Fruit fly (Drosophila melanogaster) whole organism, embryonic: ENCODE data around the gene Ppcs.
A peak's percentile ranks its signal among the peaks of the same experiment; 100 is the strongest.

Experiments
- BtbVII ChIP-seq: fragments of 200-800 bp; sonication (Bioruptor generic); optimal IDR thresholded peaks from 3 replicates; lab custom pipeline; 2017; ENCODE audit warnings: missing biosample characterization, mild to moderate bottlenecking, missing genetic modification characterization
- CG10462 ChIP-seq: fragments of 200-800 bp; sonication (Bioruptor generic); optimal IDR thresholded peaks from 2 replicates; lab custom pipeline; 2016; ENCODE audit warnings: missing biosample characterization, missing genetic modification characterization
- CG10543 ChIP-seq: fragments of 200-800 bp; sonication (Bioruptor generic); optimal IDR thresholded peaks from 3 replicates; lab custom pipeline; 2017; ENCODE audit warnings: missing biosample characterization, mild to moderate bottlenecking, missing genetic modification characterization, moderate library complexity
- CG12744 ChIP-seq: fragments of 200-800 bp; sonication (Bioruptor generic); optimal IDR thresholded peaks from 2 replicates; lab custom pipeline; 2016; ENCODE audit warnings: missing biosample characterization, missing genetic modification characterization
- CG12769 ChIP-seq: fragments of 200-800 bp; sonication (Bioruptor generic); optimal IDR thresholded peaks from 2 replicates; lab custom pipeline; 2019; ENCODE audit warnings: missing biosample characterization, mild to moderate bottlenecking, missing genetic modification characterization, moderate library complexity
- CG13894 ChIP-seq: fragments of 200-800 bp; sonication (Bioruptor generic); optimal IDR thresholded peaks from 3 replicates; lab custom pipeline; 2018; ENCODE audit warnings: missing biosample characterization, mild to moderate bottlenecking, missing genetic modification characterization, moderate library complexity
- CG16813 ChIP-seq: fragments of 200-800 bp; sonication (Bioruptor generic); IDR thresholded peaks from 3 replicates; pipeline ENCODE4 v1.3.6; 2022; ENCODE audit warnings: missing biosample characterization, missing genetic modification characterization; ENCODE audit not compliant: partially characterized antibody
- CG17612 ChIP-seq: fragments of 200-800 bp; sonication (Bioruptor generic); IDR thresholded peaks from 2 replicates; pipeline ENCODE4 v1.3.6; 2022; ENCODE audit warnings: missing biosample characterization, missing genetic modification characterization
- CG2712 ChIP-seq: fragments of 200-800 bp; optimal IDR thresholded peaks from 3 replicates; lab custom pipeline; 2019; ENCODE audit warnings: missing biosample characterization, mild to moderate bottlenecking, missing genetic modification characterization, moderate library complexity
- CG2889 ChIP-seq: fragments of 200-800 bp; sonication (Bioruptor generic); IDR thresholded peaks from 3 replicates; pipeline ENCODE4 v1.3.6; 2022; ENCODE audit warnings: missing biosample characterization, missing genetic modification characterization
- CG4404 ChIP-seq: fragments of 200-800 bp; sonication (Bioruptor generic); IDR thresholded peaks from 2 replicates; pipeline ENCODE4 v1.3.6; 2022; ENCODE audit warnings: missing biosample characterization, missing genetic modification characterization
- D ChIP-seq, 2 experiments: fragments of 200-800 bp in 1 of 2; fragments of >200 bp in 1 of 2; sonication (Bioruptor generic) in 1 of 2; optimal IDR thresholded peaks; 2 replicates in 1 of 2; 3 replicates in 1 of 2; lab custom pipeline; 2017; ENCODE audit warnings: mild to moderate bottlenecking in 1 of 2, missing biosample characterization in 1 of 2, missing genetic modification characterization in 1 of 2, missing genetic modification reagents in 1 of 2
- Dad ChIP-seq: fragments of 200-800 bp; sonication (Bioruptor generic); optimal IDR thresholded peaks from 3 replicates; lab custom pipeline; 2016; ENCODE audit warnings: missing biosample characterization, missing genetic modification characterization
- Doc3 ChIP-seq: fragments of 200-800 bp; sonication (Bioruptor generic); IDR thresholded peaks from 3 replicates; pipeline ENCODE4 v1.3.6; 2022; ENCODE audit warnings: missing biosample characterization, missing genetic modification characterization; ENCODE audit not compliant: partially characterized antibody
- HmgZ ChIP-seq: fragments of 200-800 bp; sonication (Bioruptor generic); optimal IDR thresholded peaks from 2 replicates; lab custom pipeline; 2018; ENCODE audit warnings: missing biosample characterization, mild to moderate bottlenecking, missing genetic modification characterization
- Jarid2 ChIP-seq: fragments of 200-800 bp; sonication (Bioruptor generic); optimal IDR thresholded peaks from 3 replicates; lab custom pipeline; 2017; ENCODE audit warnings: mild to moderate bottlenecking, missing biosample characterization, missing genetic modification reagents, missing genetic modification characterization
- Mad ChIP-seq: fragments of 200-800 bp; sonication (Bioruptor generic); optimal IDR thresholded peaks from 2 replicates; lab custom pipeline; 2016; ENCODE audit warnings: missing biosample characterization, missing genetic modification characterization
- Myb ChIP-seq: fragments of 200-800 bp; sonication (Bioruptor generic); optimal IDR thresholded peaks from 2 replicates; lab custom pipeline; 2016; ENCODE audit warnings: missing biosample characterization, missing genetic modification characterization
- Opbp ChIP-seq: fragments of 200-800 bp; sonication (Bioruptor generic); IDR thresholded peaks from 3 replicates; pipeline ENCODE4 v1.3.6; 2022; ENCODE audit warnings: missing biosample characterization, missing genetic modification characterization; ENCODE audit not compliant: partially characterized antibody
- Optix ChIP-seq: fragments of 200-800 bp; sonication (Bioruptor generic); IDR thresholded peaks from 3 replicates; pipeline ENCODE4 v1.3.6; 2022; ENCODE audit warnings: missing biosample characterization, missing genetic modification characterization
- Rfx ChIP-seq: fragments of 200-800 bp; sonication (Bioruptor generic); IDR thresholded peaks from 2 replicates; pipeline ENCODE4 v1.3.6; 2022; ENCODE audit warnings: missing biosample characterization, missing genetic modification characterization
- Six4 ChIP-seq: fragments of 200-800 bp; sonication (Bioruptor generic); optimal IDR thresholded peaks from 2 replicates; lab custom pipeline; 2016; ENCODE audit warnings: missing biosample characterization, missing genetic modification characterization
- Xrp1 ChIP-seq: fragments of 200-800 bp; sonication (Bioruptor generic); IDR thresholded peaks from 2 replicates; pipeline ENCODE4 v1.3.6; 2022; ENCODE audit warnings: missing biosample characterization, missing genetic modification characterization
- amos ChIP-seq: fragments of 200-800 bp; sonication (Bioruptor generic); IDR thresholded peaks from 2 replicates; pipeline ENCODE4 v1.3.6; 2022; ENCODE audit warnings: missing biosample characterization, missing genetic modification characterization; ENCODE audit not compliant: partially characterized antibody
- ash1 ChIP-seq: fragments of 200-800 bp; sonication (Bioruptor generic); optimal IDR thresholded peaks from 2 replicates; lab custom pipeline; 2018; ENCODE audit warnings: missing biosample characterization, mild to moderate bottlenecking, missing genetic modification characterization
- az2 ChIP-seq: fragments of 200-800 bp; sonication (Bioruptor generic); optimal IDR thresholded peaks from 3 replicates; lab custom pipeline; 2016; ENCODE audit warnings: missing biosample characterization, missing genetic modification characterization
- chm ChIP-seq: fragments of 200-800 bp; sonication (Bioruptor generic); IDR thresholded peaks from 2 replicates; pipeline ENCODE4 v1.3.6; 2022; ENCODE audit warnings: missing biosample characterization, missing genetic modification characterization
- crc ChIP-seq: fragments of 200-800 bp; sonication (Bioruptor generic); optimal IDR thresholded peaks from 2 replicates; lab custom pipeline; 2016; ENCODE audit warnings: missing biosample characterization, missing genetic modification characterization
- dpn ChIP-seq, 2 experiments: fragments of 200-800 bp; sonication (Bioruptor generic); optimal IDR thresholded peaks; 3 replicates each; lab custom pipeline; 2016; ENCODE audit warnings: missing biosample characterization in 2 of 2, missing genetic modification characterization in 2 of 2
- ems ChIP-seq: fragments of 200-800 bp; sonication (Bioruptor generic); optimal IDR thresholded peaks from 3 replicates; lab custom pipeline; 2016; ENCODE audit warnings: missing biosample characterization, missing genetic modification characterization
- eyg ChIP-seq: fragments of 200-800 bp; sonication (Bioruptor generic); optimal IDR thresholded peaks from 3 replicates; lab custom pipeline; 2016; ENCODE audit warnings: missing biosample characterization, missing genetic modification characterization
- fru ChIP-seq: fragments of >200 bp; optimal IDR thresholded peaks from 2 replicates; lab custom pipeline; 2017
- hbn ChIP-seq: fragments of 200-800 bp; sonication (Bioruptor generic); IDR thresholded peaks from 2 replicates; pipeline ENCODE4 v1.3.6; 2022; ENCODE audit warnings: missing biosample characterization, missing genetic modification characterization; ENCODE audit not compliant: partially characterized antibody
- knrl ChIP-seq: fragments of 200-800 bp; sonication (Bioruptor generic); IDR thresholded peaks from 3 replicates; pipeline ENCODE4 v1.3.6; 2022; ENCODE audit warnings: missing biosample characterization, missing genetic modification characterization; ENCODE audit not compliant: partially characterized antibody
- lov ChIP-seq, 2 experiments: fragments of 200-800 bp in 1 of 2; fragments of >200 bp in 1 of 2; sonication (Bioruptor generic) in 1 of 2; IDR thresholded peaks in 1 of 2; optimal IDR thresholded peaks in 1 of 2; 2 replicates in 1 of 2; 3 replicates in 1 of 2; pipeline versions ENCODE4 v1.3.6 to Lab custom; 2017 to 2022; ENCODE audit warnings: missing biosample characterization in 1 of 2, missing genetic modification characterization in 1 of 2
- nerfin-2 ChIP-seq: fragments of 200-800 bp; sonication (Bioruptor generic); IDR thresholded peaks from 2 replicates; pipeline ENCODE4 v1.3.6; 2022; ENCODE audit warnings: missing biosample characterization, missing genetic modification characterization; ENCODE audit not compliant: partially characterized antibody
- pan ChIP-seq, 4 experiments: fragments of >200 bp in 3 of 4; fragments of 200-800 bp in 1 of 4; sonication (Bioruptor generic) in 1 of 4; optimal IDR thresholded peaks in 3 of 4; IDR thresholded peaks in 1 of 4; 2 replicates each; pipeline versions ENCODE4 v1.3.6 to Lab custom; 2017 to 2022; ENCODE audit warnings: missing biosample characterization in 2 of 4, missing genetic modification characterization in 2 of 4, mixed read lengths in 1 of 4
- pho ChIP-seq: fragments of 200-800 bp; sonication (Bioruptor generic); optimal IDR thresholded peaks from 2 replicates; lab custom pipeline; 2016; ENCODE audit warnings: missing biosample characterization, missing genetic modification characterization
- prd ChIP-seq, 3 experiments: fragments of >200 bp in 2 of 3; fragments of 200-800 bp in 1 of 3; sonication (Bioruptor generic) in 1 of 3; optimal IDR thresholded peaks in 2 of 3; IDR thresholded peaks in 1 of 3; 2 replicates in 2 of 3; 3 replicates in 1 of 3; pipeline versions ENCODE4 v1.3.6 to Lab custom; 2017 to 2022; ENCODE audit warnings: missing biosample characterization in 1 of 3, missing genetic modification characterization in 1 of 3
- pzg ChIP-seq: fragments of 200-800 bp; sonication (Bioruptor generic); optimal IDR thresholded peaks from 3 replicates; lab custom pipeline; 2018; ENCODE audit warnings: missing biosample characterization, mild to moderate bottlenecking, missing genetic modification characterization, moderate library complexity
- slp2 ChIP-seq: fragments of 200-800 bp; sonication (Bioruptor generic); optimal IDR thresholded peaks from 2 replicates; lab custom pipeline; 2016; ENCODE audit warnings: missing biosample characterization, missing genetic modification characterization
- zf30C ChIP-seq: fragments of 200-800 bp; sonication (Bioruptor generic); optimal IDR thresholded peaks from 3 replicates; lab custom pipeline; 2018; ENCODE audit warnings: missing biosample characterization, mild to moderate bottlenecking, missing genetic modification characterization

Ppcs gene

dm6 chr3R:19180263-19180893 lies 32.7 kb upstream of the Ppcs start, which contains the start of the genes CG5555 and myd (continued):
- TF ChIP-seq CG2889 (GFP tag; lab: Robert Waterston, UW): peak; percentile 64; the same call in 2 of the 3 replicates
- TF ChIP-seq Six4 (GFP tag; lab: Kevin White, UChicago): peak; percentile 2
- TF ChIP-seq Doc3: peak; percentile 71; the same call in 2 of the 3 replicates
- peak; percentile 13 for TF ChIP-seq crc (GFP tag; lab: Kevin White, UChicago)
- TF ChIP-seq ems: no peak
- TF ChIP-seq HmgZ (tag; lab: Kevin White, UChicago): peak; percentile 50
- TF ChIP-seq Xrp1: peak; percentile 27; the same call in 1 of the 2 replicates
- TF ChIP-seq pzg (GFP tag; lab: Kevin White, UChicago): peak; percentile 60
- TF ChIP-seq Rfx (GFP tag; lab: Robert Waterston, UW): peak; percentile 62
- peak; percentile 39 for TF ChIP-seq CG10543 (GFP tag; lab: Kevin White, UChicago)
- peak; percentile 45 for TF ChIP-seq eyg
- no peak for TF ChIP-seq ash1 (GFP tag; lab: Kevin White, UChicago)
- TF ChIP-seq lov (optimal IDR thresholded peaks at IDR 0.05; lab: Kevin White, UChicago): no peak
- 0 out of 3 replicates have a peak, but pooled peaks have one; percentile 12 for TF ChIP-seq lov (GFP tag; IDR thresholded peaks at IDR 0.05; lab: Robert Waterston, UW)
- TF ChIP-seq CG4404 (GFP tag; lab: Robert Waterston, UW): no peak
- TF ChIP-seq az2: peak; percentile 17
- peak; percentile 40 for TF ChIP-seq CG12744 (GFP tag; lab: Kevin White, UChicago)
- peak; percentile 73 for TF ChIP-seq pho (GFP tag; lab: Kevin White, UChicago)
- TF ChIP-seq D (optimal IDR thresholded peaks at IDR 0.05; lab: Kevin White, UChicago): no peak
- TF ChIP-seq D (GFP tag; optimal IDR thresholded peaks at IDR 0.05; lab: Kevin White, UChicago): no peak
- peak; percentile 46 for TF ChIP-seq CG13894 (tag; lab: Kevin White, UChicago)
- peak; percentile 28; the same call in 1 of the 2 replicates for TF ChIP-seq chm (GFP tag; lab: Robert Waterston, UW)
- TF ChIP-seq CG10462 (GFP tag; lab: Kevin White, UChicago): no peak
- TF ChIP-seq dpn (GFP tag; optimal IDR thresholded peaks at IDR 0.05; lab: Kevin White, UChicago): peak; percentile 40 to 50
- peak; percentile 18 for TF ChIP-seq Mad (GFP tag; lab: Kevin White, UChicago)
- no peak for TF ChIP-seq prd (optimal IDR thresholded peaks at IDR 0.05; lab: Kevin White, UChicago)
- 0 out of 3 replicates have a peak, but pooled peaks have one; percentile 42 for TF ChIP-seq prd (GFP tag; IDR thresholded peaks at IDR 0.05; lab: Robert Waterston, UW)
- TF ChIP-seq CG16813 (GFP tag; lab: Robert Waterston, UW): peak; percentile 68
- TF ChIP-seq Optix (GFP tag; lab: Robert Waterston, UW): peak; percentile 42; the same call in 1 of the 3 replicates
- TF ChIP-seq Jarid2: peak; percentile 65
- TF ChIP-seq fru (lab: Kevin White, UChicago): no peak
- TF ChIP-seq pan (optimal IDR thresholded peaks at IDR 0.05; lab: Kevin White, UChicago): no peak
- TF ChIP-seq pan (GFP tag; optimal IDR thresholded peaks at IDR 0.05 in 1 of 2, IDR thresholded peaks at IDR 0.05 in 1 of 2): peak in 1 of 2 experiments; percentile 48
- peak; percentile 76 for TF ChIP-seq nerfin-2 (GFP tag; lab: Robert Waterston, UW)
- TF ChIP-seq BtbVII (GFP tag; lab: Kevin White, UChicago): peak; percentile 21
- TF ChIP-seq Opbp (GFP tag; lab: Robert Waterston, UW): peak; percentile 75
- TF ChIP-seq CG12769: peak; percentile 53
- peak; percentile 69; the same call in 1 of the 2 replicates for TF ChIP-seq amos
- TF ChIP-seq slp2: peak; percentile 1
- TF ChIP-seq hbn (GFP tag; lab: Robert Waterston, UW): peak; percentile 38; the same call in 1 of the 2 replicates
- peak; percentile 90 for TF ChIP-seq Myb (GFP tag; lab: Kevin White, UChicago)
- peak; percentile 65; the same call in 2 of the 3 replicates for TF ChIP-seq knrl (GFP tag; lab: Robert Waterston, UW)
- peak; percentile 26 for TF ChIP-seq CG2712 (tag; lab: Kevin White, UChicago)
- no peak for TF ChIP-seq CG17612
- peak; percentile 32 for TF ChIP-seq Dad (GFP tag; lab: Kevin White, UChicago)
- no peak for TF ChIP-seq zf30C (GFP tag; lab: Kevin White, UChicago)
